Fruit fly (Drosophila melanogaster): ENCODE data around the gene CG9135.

Gene CG9135

DNA sequence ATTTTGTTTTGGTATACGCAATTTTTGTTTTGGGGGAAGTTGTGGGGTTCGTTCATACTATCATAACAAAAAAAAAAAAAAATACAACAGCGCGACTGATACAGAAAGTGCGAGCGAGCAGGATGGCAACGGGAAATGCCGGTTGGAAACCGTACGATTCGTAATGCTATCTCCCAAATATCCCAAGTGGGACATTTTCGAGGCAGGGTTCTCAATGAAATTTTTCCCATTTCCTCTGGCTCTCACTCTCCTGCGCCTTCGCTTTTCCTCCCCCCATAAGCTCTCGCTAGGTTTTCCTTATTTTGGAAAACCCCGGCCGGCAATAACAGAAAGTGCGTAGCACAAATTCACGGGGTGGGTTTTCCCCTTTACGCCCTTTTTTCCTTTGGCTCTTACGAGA lies 41.7 kb downstream of the CG9135 start (continued):
- TF ChIP-seq abd-A (tag; optimal IDR thresholded peaks at IDR 0.05) (peak; percentile 62), CG43689 (GFP tag; IDR thresholded peaks at IDR 0.05) (no peak), CG7987 (GFP tag; optimal IDR thresholded peaks at IDR 0.05) (no peak), CG16863 (GFP tag; optimal IDR thresholded peaks at IDR 0.05) (no peak), usp (GFP tag; optimal IDR thresholded peaks at IDR 0.05) (no peak), zf30C (GFP tag; optimal IDR thresholded peaks at IDR 0.05) (no peak), wdn (GFP tag; IDR thresholded peaks at IDR 0.05) (no peak), Ravus (GFP tag; IDR thresholded peaks at IDR 0.05) (no peak), CG12391 (tag; optimal IDR thresholded peaks at IDR 0.05) (no peak), CG13775 (GFP tag; optimal IDR thresholded peaks at IDR 0.05) (no peak), Opbp (GFP tag; IDR thresholded peaks at IDR 0.05; ENCODE audit: partially characterized antibody) (no peak), CG30020 (tag; optimal IDR thresholded peaks at IDR 0.05) (no peak), slou (GFP tag; optimal IDR thresholded peaks at IDR 0.05) (no peak), scrt (GFP tag; optimal IDR thresholded peaks at IDR 0.05) (peak; percentile 23), crol (GFP tag; IDR thresholded peaks at IDR 0.05) (peak; percentile 31; the same call in 1 of the 2 replicates), pros (GFP tag; optimal IDR thresholded peaks at IDR 0.05) (peak; percentile 98), Deaf1 (tag; optimal IDR thresholded peaks at IDR 0.05) (peak; percentile 9), sqz (GFP tag; optimal IDR thresholded peaks at IDR 0.05) (peak; percentile 93), CG13624 (GFP tag; optimal IDR thresholded peaks at IDR 0.05) (peak; percentile 26), nerfin-1 (tag; optimal IDR thresholded peaks at IDR 0.05) (peak; percentile 39), ato (GFP tag; IDR thresholded peaks at IDR 0.05; ENCODE audit: partially characterized antibody) (no peak), CG2875 (GFP tag; optimal IDR thresholded peaks at IDR 0.05) (no peak), chinmo (GFP tag; IDR thresholded peaks at IDR 0.05; ENCODE audit: partially characterized antibody) (0 out of 4 replicates have a peak, but pooled peaks have one; percentile 48), onecut (GFP tag; IDR thresholded peaks at IDR 0.05) (peak; percentile 32; the same call in 1 of the 2 replicates), CG15073 (GFP tag; optimal IDR thresholded peaks at IDR 0.05) (no peak), gce (GFP tag; IDR thresholded peaks at IDR 0.05) (0 out of 3 replicates have a peak, but pooled peaks have one; percentile 40), pzg (GFP tag; optimal IDR thresholded peaks at IDR 0.05) (no peak), CG13296 (GFP tag; optimal IDR thresholded peaks at IDR 0.05) (peak; percentile 33), vvl (GFP tag; IDR thresholded peaks at IDR 0.05) (0 out of 2 replicates have a peak, but pooled peaks have one; percentile 14), gsb-n (tag; optimal IDR thresholded peaks at IDR 0.05) (peak; percentile 11), CG33557 (GFP tag; optimal IDR thresholded peaks at IDR 0.05) (peak; percentile 12), trem (tag; optimal IDR thresholded peaks at IDR 0.05) (no peak), CG10543 (GFP tag; optimal IDR thresholded peaks at IDR 0.05) (peak; percentile 12), CG10147 (GFP tag; optimal IDR thresholded peaks at IDR 0.05) (no peak), Ets97D (GFP tag; optimal IDR thresholded peaks at IDR 0.05) (peak; percentile 59), CG17359 (tag; optimal IDR thresholded peaks at IDR 0.05) (peak; percentile 34), CG32772 (GFP tag; IDR thresholded peaks at IDR 0.05) (0 out of 2 replicates have a peak, but pooled peaks have one; percentile 24), eve (GFP tag; optimal IDR thresholded peaks at IDR 0.05) (no peak), CG9215 (GFP tag; IDR thresholded peaks at IDR 0.05) (no peak), Adf1 (GFP tag; IDR thresholded peaks at IDR 0.05) (peak; percentile 15; the same call in 1 of the 2 replicates), CG10431 (GFP tag; optimal IDR thresholded peaks at IDR 0.05) (peak; percentile 34)
